Worm (Caenorhabditis elegans) whole organism, L4 larva: ENCODE measurements around the gene T01E8.1.

ENCODE experiments used
- F26F4.8 ChIP-seq: fragments of 200-800 bp; sonication (Bioruptor generic); conservative IDR thresholded peaks from 2 replicates; pipeline ENCODE4 v1.3.6; 2022; ENCODE audit warnings: missing genetic modification characterization, missing compliant biosample characterization
- F37D6.2 ChIP-seq: sonication (generic microtip); optimal IDR thresholded peaks from 2 replicates; lab custom pipeline; 2016; ENCODE audit warnings: mild to moderate bottlenecking, missing genetic modification characterization, missing compliant biosample characterization
- R02D3.7 ChIP-seq: fragments of 150-350 bp; sonication (generic microtip); optimal IDR thresholded peaks from 3 replicates; lab custom pipeline; 2014; ENCODE audit warnings: missing biosample characterization, missing genetic modification characterization
- T20F7.1 ChIP-seq: fragments of 200-800 bp; sonication (Bioruptor generic); optimal IDR thresholded peaks from 2 replicates; lab custom pipeline; 2018; ENCODE audit warnings: mild to moderate bottlenecking, missing genetic modification characterization, missing compliant biosample characterization
- T26A8.4 ChIP-seq: fragments of 200-800 bp; sonication (Bioruptor generic); IDR thresholded peaks from 2 replicates; pipeline ENCODE4 v1.3.6; 2022; ENCODE audit warnings: missing genetic modification characterization, missing compliant biosample characterization
- Y105C5A.15 ChIP-seq: fragments of 200-800 bp; sonication (Bioruptor generic); IDR thresholded peaks from 2 replicates; pipeline ENCODE4 v1.3.6; 2022; ENCODE audit warnings: missing genetic modification characterization, missing compliant biosample characterization
- Y48G9A.11 ChIP-seq: fragments of 200-800 bp; sonication (Bioruptor generic); IDR thresholded peaks from 2 replicates; pipeline ENCODE4 v1.3.6; 2022; ENCODE audit warnings: missing genetic modification reagents, missing genetic modification characterization, missing compliant biosample characterization
- ZK337.2 ChIP-seq: fragments of 200-800 bp; sonication (Bioruptor generic); IDR thresholded peaks from 2 replicates; pipeline ENCODE4 v1.3.6; 2022; ENCODE audit warnings: missing genetic modification reagents, missing genetic modification characterization, missing compliant biosample characterization
- aha-1 ChIP-seq: fragments of 150-350 bp; peaks from one replicate; lab custom pipeline; 2014; ENCODE audit warnings: missing biosample characterization, missing genetic modification characterization
- aly-2 ChIP-seq: sonication (generic microtip); optimal IDR thresholded peaks from 2 replicates; lab custom pipeline; 2018; ENCODE audit warnings: missing biosample characterization, missing genetic modification characterization
- arid-1 ChIP-seq: fragments of 200-800 bp; sonication (Bioruptor generic); conservative IDR thresholded peaks from 2 replicates; pipeline ENCODE4 v1.3.6; 2022; ENCODE audit warnings: missing genetic modification reagents, missing genetic modification characterization, missing compliant biosample characterization
- ceh-20 ChIP-seq: fragments of 200-800 bp; sonication (Bioruptor generic); IDR thresholded peaks from 2 replicates; pipeline ENCODE4 v1.3.6; 2022; ENCODE audit warnings: missing genetic modification reagents, missing genetic modification characterization, missing compliant biosample characterization
- ceh-62 ChIP-seq: sonication (generic microtip); optimal IDR thresholded peaks from 2 replicates; lab custom pipeline; 2017; ENCODE audit warnings: missing biosample characterization, missing genetic modification characterization
- ces-1 ChIP-seq: fragments of 150-350 bp; sonication (generic microtip); optimal IDR thresholded peaks from 4 replicates; lab custom pipeline; 2014; ENCODE audit warnings: missing biosample characterization, missing genetic modification reagents, missing genetic modification characterization
- cey-2 ChIP-seq: sonication (generic microtip); optimal IDR thresholded peaks from 3 replicates; lab custom pipeline; 2017; ENCODE audit warnings: missing genetic modification characterization, mild to moderate bottlenecking, missing compliant biosample characterization, antibody characterized with exemption, borderline replicate concordance; ENCODE audit not compliant: insufficient read depth
- ctbp-1 ChIP-seq: fragments of 200-800 bp; sonication (Bioruptor generic); IDR thresholded peaks from 2 replicates; pipeline ENCODE4 v1.3.6; 2022; ENCODE audit warnings: missing genetic modification reagents, missing genetic modification characterization, missing compliant biosample characterization
- daf-12 ChIP-seq: fragments of 150-350 bp; optimal IDR thresholded peaks from 2 replicates; lab custom pipeline; 2014; ENCODE audit warnings: missing biosample characterization, missing genetic modification reagents, missing genetic modification characterization
- dpl-1 ChIP-seq: fragments of 150-350 bp; optimal IDR thresholded peaks from 2 replicates; lab custom pipeline; 2014; ENCODE audit warnings: missing biosample characterization, missing genetic modification reagents, missing genetic modification characterization
- duxl-1 ChIP-seq: sonication (generic microtip); optimal IDR thresholded peaks from 2 replicates; lab custom pipeline; 2016; ENCODE audit warnings: mild to moderate bottlenecking, missing genetic modification characterization, moderate library complexity, missing compliant biosample characterization; ENCODE audit not compliant: poor library complexity
- dve-1 ChIP-seq: sonication (generic microtip); optimal IDR thresholded peaks from 2 replicates; lab custom pipeline; 2017; ENCODE audit warnings: antibody characterized with exemption, mild to moderate bottlenecking, missing genetic modification characterization, missing compliant biosample characterization; ENCODE audit not compliant: insufficient read depth
- egl-43 ChIP-seq: fragments of 200-800 bp; sonication (Bioruptor generic); IDR thresholded peaks from 2 replicates; pipeline ENCODE4 v1.3.6; 2022; ENCODE audit warnings: missing genetic modification reagents, missing genetic modification characterization, missing compliant biosample characterization
- fkh-10 ChIP-seq: fragments of 150-350 bp; optimal IDR thresholded peaks from 2 replicates; lab custom pipeline; 2014; ENCODE audit warnings: missing biosample characterization, missing genetic modification reagents, missing genetic modification characterization
- gei-8 ChIP-seq: fragments of 200-800 bp; sonication (Bioruptor generic); optimal IDR thresholded peaks from 2 replicates; lab custom pipeline; 2018; ENCODE audit warnings: mild to moderate bottlenecking, missing genetic modification characterization, missing compliant biosample characterization
- hlh-11 ChIP-seq: fragments of 200-800 bp; sonication (Bioruptor generic); optimal IDR thresholded peaks from 2 replicates; lab custom pipeline; 2018; ENCODE audit warnings: mild to moderate bottlenecking, missing genetic modification characterization, missing compliant biosample characterization
- lim-7 ChIP-seq: fragments of 200-800 bp; sonication (Bioruptor generic); IDR thresholded peaks from 2 replicates; pipeline ENCODE4 v1.3.6; 2022; ENCODE audit warnings: missing genetic modification characterization, missing compliant biosample characterization
- lin-13 ChIP-seq: fragments of 150-350 bp; optimal IDR thresholded peaks from 2 replicates; lab custom pipeline; 2014; ENCODE audit warnings: missing biosample characterization, missing genetic modification reagents, missing genetic modification characterization
- lin-38 ChIP-seq: fragments of 200-800 bp; sonication (Bioruptor generic); IDR thresholded peaks from 2 replicates; pipeline ENCODE4 v1.3.6; 2022; ENCODE audit warnings: missing genetic modification reagents, missing genetic modification characterization, missing compliant biosample characterization
- lin-39 ChIP-seq: fragments of 150-350 bp; optimal IDR thresholded peaks from 2 replicates; lab custom pipeline; 2014; ENCODE audit warnings: missing biosample characterization, missing genetic modification reagents, missing genetic modification characterization
- lsy-2 ChIP-seq, 2 experiments: fragments of 150-350 bp in 1 of 2; sonication (generic microtip) in 1 of 2; optimal IDR thresholded peaks; 2 replicates each; lab custom pipeline; 2014 to 2017; ENCODE audit warnings: missing biosample characterization in 2 of 2, missing genetic modification characterization in 2 of 2
- mes-2 ChIP-seq: sonication (generic microtip); optimal IDR thresholded peaks from 2 replicates; lab custom pipeline; 2016; ENCODE audit warnings: missing genotype, mild to moderate bottlenecking, missing genetic modification characterization, missing compliant biosample characterization; ENCODE audit not compliant: poor library complexity, severe bottlenecking
- nhr-11 ChIP-seq: fragments of 150-350 bp; optimal IDR thresholded peaks from 2 replicates; lab custom pipeline; 2014; ENCODE audit warnings: missing biosample characterization, missing genetic modification characterization
- nhr-111 ChIP-seq: fragments of 200-800 bp; sonication (Bioruptor generic); optimal IDR thresholded peaks from 2 replicates; lab custom pipeline; 2018; ENCODE audit warnings: mild to moderate bottlenecking, missing genetic modification characterization, missing compliant biosample characterization
- nhr-48 ChIP-seq: sonication (generic microtip); optimal IDR thresholded peaks from 2 replicates; lab custom pipeline; 2016; ENCODE audit warnings: mild to moderate bottlenecking, missing genetic modification characterization, missing compliant biosample characterization
- pha-4 ChIP-seq, 2 experiments: fragments of 150-350 bp in 1 of 2; fragments of 200-800 bp in 1 of 2; sonication (Bioruptor generic) in 1 of 2; IDR thresholded peaks in 1 of 2; optimal IDR thresholded peaks in 1 of 2; 2 replicates each; pipeline versions ENCODE4 v1.3.6 to Lab custom; 2014 to 2022; ENCODE audit warnings: missing genetic modification characterization in 2 of 2, missing genetic modification reagents in 2 of 2, missing biosample characterization in 1 of 2, missing compliant biosample characterization in 1 of 2
- php-3 ChIP-seq: fragments of 200-800 bp; sonication (Bioruptor generic); IDR thresholded peaks from 2 replicates; pipeline ENCODE4 v1.3.6; 2022; ENCODE audit warnings: missing genetic modification reagents, missing genetic modification characterization, missing compliant biosample characterization
- snpc-1.2 ChIP-seq: fragments of 200-800 bp; sonication (Bioruptor generic); IDR thresholded peaks from 2 replicates; pipeline ENCODE4 v1.3.6; 2022; ENCODE audit warnings: missing genetic modification reagents, missing genetic modification characterization, missing compliant biosample characterization
- spr-3 ChIP-seq: fragments of 200-800 bp; sonication (Bioruptor generic); optimal IDR thresholded peaks from 2 replicates; lab custom pipeline; 2018; ENCODE audit warnings: mild to moderate bottlenecking, missing genetic modification characterization, missing compliant biosample characterization
- unc-130 ChIP-seq: sonication (generic microtip); optimal IDR thresholded peaks from 2 replicates; lab custom pipeline; 2016; ENCODE audit warnings: missing genetic modification reagents, missing genetic modification characterization, missing compliant biosample characterization
- vab-7 ChIP-seq: fragments of 200-800 bp; sonication (Bioruptor generic); IDR thresholded peaks from 2 replicates; pipeline ENCODE4 v1.3.6; 2022; ENCODE audit warnings: missing genetic modification reagents, missing genetic modification characterization, missing compliant biosample characterization
- zfp-3 ChIP-seq: fragments of 200-800 bp; sonication (Bioruptor generic); conservative IDR thresholded peaks from 2 replicates; pipeline ENCODE4 v1.3.6; 2022; ENCODE audit warnings: missing genetic modification reagents, missing genetic modification characterization, missing compliant biosample characterization
- ztf-11 ChIP-seq: fragments of 150-350 bp; optimal IDR thresholded peaks from 2 replicates; lab custom pipeline; 2014; ENCODE audit warnings: missing biosample characterization, missing genetic modification characterization

Gene T01E8.1

DNA sequence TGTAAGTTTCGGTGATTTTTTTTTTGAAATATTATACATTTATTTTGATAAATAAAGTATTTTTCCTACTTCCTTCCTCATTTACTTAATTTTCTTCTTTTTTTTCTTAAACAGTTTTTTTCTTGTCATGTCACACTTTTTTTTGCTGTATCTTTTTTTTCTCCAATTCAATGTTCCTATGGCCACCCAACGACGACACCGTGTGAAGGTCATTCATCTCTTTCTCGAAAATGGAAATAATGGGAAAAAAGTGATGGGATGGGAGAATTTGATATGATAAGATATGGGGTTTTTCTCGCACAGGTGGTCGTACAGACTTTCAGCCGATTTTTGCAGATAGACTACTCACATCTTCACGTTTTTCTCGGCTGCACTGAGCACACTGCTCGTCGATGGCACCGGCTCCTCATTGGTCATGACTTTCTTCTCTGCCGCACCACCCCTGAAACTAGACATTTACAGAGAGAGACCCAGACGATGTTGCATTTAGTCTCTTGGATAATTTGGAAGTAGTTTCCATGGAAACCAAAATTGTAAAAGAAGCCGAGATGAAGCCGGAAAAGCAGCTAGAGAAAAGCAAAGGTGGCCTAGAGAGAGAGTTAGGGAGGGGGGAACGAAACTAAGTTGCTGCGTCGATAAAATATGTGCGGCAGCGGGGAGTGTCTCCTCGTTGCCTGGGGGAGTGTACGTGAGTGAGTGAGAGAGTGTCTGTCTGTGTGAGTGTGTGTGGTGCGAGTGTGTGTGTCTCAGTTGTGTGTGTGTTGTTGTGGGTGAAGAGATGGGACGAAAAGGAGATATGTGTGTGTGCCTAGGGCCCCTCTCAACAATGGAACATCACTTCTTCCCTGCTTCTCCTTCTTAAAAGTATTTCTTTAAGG, 37.4 kb upstream of the T01E8.1 start, which contains the start of gene daf-19 (continued):
- TF ChIP-seq hlh-11: peak; percentile 50
- TF ChIP-seq dpl-1 (GFP tag; lab: Kevin White, UChicago): peak; percentile 23
- no peak for TF ChIP-seq R02D3.7 (tag; lab: Kevin White, UChicago)
- TF ChIP-seq spr-3 (GFP tag; lab: Kevin White, UChicago): no peak
- TF ChIP-seq aha-1 (tag; lab: Kevin White, UChicago): peak; percentile 91
- no peak for TF ChIP-seq snpc-1.2 (GFP tag; lab: Robert Waterston, UW)
- TF ChIP-seq ZK337.2: no peak

DNA sequence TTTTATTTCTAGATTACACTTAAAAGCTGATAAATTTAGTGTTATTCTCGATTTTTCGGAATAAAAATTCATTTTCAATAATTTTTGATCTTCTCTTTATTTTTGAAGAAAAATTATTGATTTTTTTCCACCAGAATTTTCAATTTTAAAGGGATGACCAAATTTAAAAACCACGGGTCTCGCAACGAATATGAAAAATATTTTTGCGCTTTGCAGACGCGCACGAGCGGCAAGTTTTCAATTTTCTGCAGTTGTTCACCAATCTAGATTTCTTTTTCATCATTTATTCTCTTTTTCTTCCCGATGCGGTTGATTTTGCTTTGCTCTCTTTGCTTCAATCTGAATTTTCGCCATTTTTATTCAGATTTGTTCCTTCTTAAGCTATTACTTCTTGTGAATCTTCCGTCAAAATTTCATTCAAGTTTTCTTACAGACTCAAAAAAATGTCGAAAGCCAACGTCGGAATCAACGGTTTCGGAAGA, 35.6 kb upstream of the T01E8.1 start, which contains the start of gene gpd-4:
gpd-4 (plus strand) TSS at position 432 of the 482 bp plus-strand sequence.
- peak; percentile 15 for TF ChIP-seq unc-130 (GFP tag; lab: Kevin White, UChicago)
- TF ChIP-seq hlh-11: no peak

DNA sequence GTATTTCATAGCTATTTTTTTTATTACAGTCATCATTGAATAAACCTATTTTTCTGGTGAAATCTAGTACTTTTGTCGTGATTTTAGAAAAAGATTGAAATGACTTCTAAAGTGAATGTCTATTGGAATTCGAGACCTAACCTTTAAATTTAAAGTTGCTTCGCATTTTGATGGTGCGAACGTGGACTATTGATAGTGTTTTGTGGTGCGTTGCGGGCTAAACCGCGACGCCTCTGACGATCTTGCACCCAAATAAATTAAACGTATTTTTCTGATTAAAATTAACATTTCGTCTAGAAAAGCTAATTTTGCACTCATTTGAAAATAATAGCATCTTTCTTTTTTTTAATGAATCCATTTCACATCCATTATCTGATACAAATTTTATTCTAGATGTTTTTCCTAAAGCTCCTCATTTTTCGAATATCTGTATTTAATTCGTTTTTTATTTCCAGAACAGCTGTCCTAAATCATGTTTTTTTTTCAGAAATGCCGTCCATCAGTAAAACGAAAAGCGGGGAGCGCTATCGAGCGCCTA, 34.0 kb upstream of the T01E8.1 start, which contains the start of gene wbp-11:
wbp-11 (plus strand) TSS at position 488 of the 538 bp plus-strand sequence.
- peak; percentile 26 for TF ChIP-seq nhr-11
- TF ChIP-seq Y48G9A.11 (GFP tag; lab: Robert Waterston, UW): no peak
- TF ChIP-seq T26A8.4 (GFP tag; lab: Robert Waterston, UW): no peak
- TF ChIP-seq dve-1: peak; percentile 5
- TF ChIP-seq lin-38 (GFP tag; lab: Robert Waterston, UW): peak; percentile 65
- peak in 1 of 2 experiments; percentile 24 for TF ChIP-seq lsy-2 (tag; optimal IDR thresholded peaks at IDR 0.05; lab: Kevin White, UChicago)
- no peak for TF ChIP-seq daf-12 (tag; lab: Kevin White, UChicago)
- TF ChIP-seq mes-2: peak; percentile 52

DNA sequence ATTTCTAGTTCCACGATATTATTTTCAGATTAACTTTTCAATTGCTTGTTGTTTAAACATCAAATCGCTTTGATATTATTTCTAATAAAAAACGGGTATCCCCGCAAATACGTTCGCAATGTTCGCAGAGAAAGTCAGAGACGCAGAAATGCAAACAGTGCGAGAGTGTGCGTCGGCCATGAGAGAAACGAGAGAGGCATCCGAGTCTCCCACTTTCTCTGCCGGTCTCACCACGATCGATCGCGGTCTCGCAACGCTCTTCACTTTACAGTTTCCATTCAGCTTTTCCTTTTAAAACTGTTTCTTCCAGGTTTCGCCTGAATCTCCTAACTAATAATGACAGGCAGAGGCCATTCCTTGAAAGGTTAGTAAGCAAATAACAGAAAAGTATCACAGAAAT, 32.2 kb upstream of the T01E8.1 start, which contains the start of gene F33H1.4:
F33H1.4 (plus strand) TSS at position 311 of the 400 bp plus-strand sequence.
- TF ChIP-seq vab-7 (GFP tag; lab: Robert Waterston, UW) (no peak), lim-7 (GFP tag; lab: Robert Waterston, UW) (no peak), ztf-11 (no peak), nhr-48 (peak; percentile 21), ceh-20 (GFP tag; lab: Robert Waterston, UW) (0 out of 2 replicates have a peak, but pooled peaks have one; percentile 24), lin-13 (GFP tag; lab: Kevin White, UChicago) (peak; percentile 99), ceh-62 (tag; lab: Kevin White, UChicago) (no peak), lin-39 (tag; lab: Kevin White, UChicago) (no peak), egl-43 (no peak), lsy-2 (tag; optimal IDR thresholded peaks at IDR 0.05; lab: Kevin White, UChicago) (peak; percentile 77 to 96), T20F7.1 (GFP tag; lab: Kevin White, UChicago) (no peak), duxl-1 (tag; lab: Kevin White, UChicago) (peak; percentile 44), arid-1 (GFP tag; lab: Robert Waterston, UW) (peak; percentile 62; the same call in 1 of the 2 replicates), nhr-111 (GFP tag; lab: Kevin White, UChicago) (no peak), gei-8 (GFP tag; lab: Kevin White, UChicago) (no peak), php-3 (no peak), ces-1 (GFP tag; lab: Kevin White, UChicago) (no peak), Y105C5A.15 (no peak), F26F4.8 (no peak), ctbp-1 (GFP tag; lab: Robert Waterston, UW) (no peak), unc-130 (GFP tag; lab: Kevin White, UChicago) (peak; percentile 20), R02D3.7 (tag; lab: Kevin White, UChicago) (no peak), cey-2 (tag; lab: Kevin White, UChicago) (no peak), fkh-10 (GFP tag; lab: Kevin White, UChicago) (peak; percentile 3), nhr-11 (peak; percentile 80), F37D6.2 (tag; lab: Kevin White, UChicago) (peak; percentile 69), pha-4 (GFP tag; IDR thresholded peaks at IDR 0.05; lab: Robert Waterston, UW) (no peak), pha-4 (tag; optimal IDR thresholded peaks at IDR 0.05; lab: Kevin White, UChicago) (no peak), aly-2 (tag; lab: Kevin White, UChicago) (no peak), zfp-3 (GFP tag; lab: Robert Waterston, UW) (peak; percentile 33; the same call in 1 of the 2 replicates), hlh-11 (peak; percentile 51)
